Fruit fly (Drosophila melanogaster) whole organism: ENCODE data around the gene Dif.

Experiments used
- EcR ChIP-seq, 2 experiments: fragments of >200 bp; optimal IDR thresholded peaks; 2 replicates each; lab custom pipeline; 2017; ENCODE audit warnings: missing biosample characterization in 2 of 2, missing genetic modification characterization in 2 of 2, missing genetic modification reagents in 2 of 2
- psq ChIP-seq: fragments of >200 bp; optimal IDR thresholded peaks from 2 replicates; lab custom pipeline; 2017

DNA sequence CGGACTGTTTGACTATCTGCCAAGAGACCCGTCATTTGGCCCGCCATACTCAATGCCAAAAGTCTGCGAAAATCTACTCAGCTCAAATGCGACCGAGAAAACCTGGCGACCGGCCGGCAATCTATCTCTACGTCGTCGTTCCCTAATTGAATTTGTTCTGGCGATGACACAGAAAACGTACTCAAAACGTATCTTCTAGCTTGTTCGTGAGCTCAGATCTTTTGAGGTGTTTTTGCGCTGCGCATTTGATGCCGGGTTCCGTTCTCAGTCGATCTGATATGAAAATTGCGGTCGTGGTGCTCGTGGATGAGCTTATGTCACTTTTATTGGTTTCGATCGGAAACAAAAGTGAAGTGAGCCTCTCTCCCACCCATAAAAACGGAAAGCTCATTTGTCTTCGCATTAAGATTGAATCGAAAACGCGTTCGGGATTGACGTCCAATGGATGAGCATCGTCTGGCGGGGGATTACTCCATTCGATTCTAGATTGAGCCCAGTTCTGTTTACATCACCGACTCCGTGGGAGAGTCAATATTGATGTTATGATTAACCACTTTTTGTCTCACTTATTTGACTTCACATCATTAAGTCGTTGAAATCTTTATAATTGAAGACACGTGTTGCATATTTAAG, 45.1 kb downstream of the Dif start:
- no peak for TF ChIP-seq psq (lab: Kevin White, UChicago)
- TF ChIP-seq EcR (GFP tag; optimal IDR thresholded peaks at IDR 0.05; lab: Kevin White, UChicago): no peak
